Worm (Caenorhabditis elegans) whole organism, L1 larva: ENCODE results near the gene vps-33.2.

ENCODE experiments used
- C16A3.4 ChIP-seq: fragments of 150-350 bp; optimal IDR thresholded peaks from 2 replicates; lab custom pipeline; 2014; ENCODE audit warnings: missing biosample characterization, missing genetic modification characterization
- F16B12.6 ChIP-seq: fragments of 150-350 bp; optimal IDR thresholded peaks from 2 replicates; lab custom pipeline; 2014; ENCODE audit warnings: missing biosample characterization, missing genetic modification characterization
- aha-1 ChIP-seq: fragments of 150-350 bp; optimal IDR thresholded peaks from 2 replicates; lab custom pipeline; 2014; ENCODE audit warnings: missing biosample characterization, missing genetic modification characterization
- alr-1 ChIP-seq: fragments of 200-800 bp; sonication (Bioruptor generic); optimal IDR thresholded peaks from 2 replicates; lab custom pipeline; 2018; ENCODE audit warnings: borderline replicate concordance, mild to moderate bottlenecking, missing genetic modification characterization, missing compliant biosample characterization
- aly-2 ChIP-seq: fragments of 150-350 bp; optimal IDR thresholded peaks from 2 replicates; lab custom pipeline; 2014; ENCODE audit warnings: missing biosample characterization, missing genetic modification characterization
- blmp-1 ChIP-seq: fragments of 150-350 bp; optimal IDR thresholded peaks from 2 replicates; lab custom pipeline; 2014; ENCODE audit warnings: missing biosample characterization, missing genetic modification characterization
- ceh-63 ChIP-seq: fragments of 200-800 bp; sonication (Bioruptor generic); optimal IDR thresholded peaks from 2 replicates; lab custom pipeline; 2018; ENCODE audit warnings: mild to moderate bottlenecking, missing genetic modification characterization, missing compliant biosample characterization
- ceh-8 ChIP-seq: fragments of 200-800 bp; sonication (Bioruptor generic); optimal IDR thresholded peaks from 2 replicates; lab custom pipeline; 2018; ENCODE audit warnings: mild to moderate bottlenecking, missing genetic modification characterization, moderate library complexity, missing compliant biosample characterization
- ceh-82 ChIP-seq, 3 experiments: fragments of 150-350 bp in 1 of 3; sonication (generic microtip) in 2 of 3; optimal IDR thresholded peaks; 2 replicates each; lab custom pipeline; 2014 to 2017; ENCODE audit warnings: missing biosample characterization in 3 of 3, missing genetic modification characterization in 3 of 3
- ceh-88 ChIP-seq: fragments of 200-800 bp; sonication (Bioruptor generic); IDR thresholded peaks from 2 replicates; pipeline ENCODE4 v1.3.6; 2022; ENCODE audit warnings: missing genetic modification characterization, missing compliant biosample characterization
- ces-1 ChIP-seq: fragments of 150-350 bp; optimal IDR thresholded peaks from 2 replicates; lab custom pipeline; 2014; ENCODE audit warnings: missing biosample characterization, missing genetic modification reagents, missing genetic modification characterization
- dpl-1 ChIP-seq, 3 experiments: fragments of 150-350 bp in 2 of 3; sonication (generic microtip) in 1 of 3; optimal IDR thresholded peaks; 2 replicates each; lab custom pipeline; 2014 to 2017; ENCODE audit warnings: missing biosample characterization in 3 of 3, missing genetic modification characterization in 3 of 3, missing genetic modification reagents in 3 of 3
- efl-1 ChIP-seq, 4 experiments: fragments of 150-350 bp; optimal IDR thresholded peaks in 3 of 4; peaks in 1 of 4; 1 replicate in 1 of 4; 2 replicates in 3 of 4; lab custom pipeline; 2014; ENCODE audit warnings: missing biosample characterization in 2 of 4, missing genetic modification characterization in 2 of 4, missing genetic modification reagents in 2 of 4
- elt-2 ChIP-seq: sonication (generic microtip); optimal IDR thresholded peaks from 2 replicates; lab custom pipeline; 2016; ENCODE audit warnings: missing genetic modification characterization, mild to moderate bottlenecking, inconsistent platforms, missing compliant biosample characterization, missing genetic modification reagents
- elt-3 ChIP-seq, 6 experiments: fragments of 150-350 bp in 1 of 6; sonication (generic microtip); optimal IDR thresholded peaks; 2 replicates each; lab custom pipeline; 2017 to 2018; ENCODE audit warnings: missing biosample characterization in 6 of 6, missing genetic modification characterization in 6 of 6, inconsistent platforms in 1 of 6
- ets-5 ChIP-seq: fragments of 200-800 bp; sonication (Bioruptor generic); IDR thresholded peaks from 2 replicates; pipeline ENCODE4 v1.3.6; 2022; ENCODE audit warnings: missing genetic modification characterization, missing compliant biosample characterization
- fkh-10 ChIP-seq: sonication (generic microtip); optimal IDR thresholded peaks from 2 replicates; lab custom pipeline; 2017; ENCODE audit warnings: missing biosample characterization, missing genetic modification reagents, missing genetic modification characterization
- fkh-8 ChIP-seq: sonication (generic microtip); optimal IDR thresholded peaks from 2 replicates; lab custom pipeline; 2016; ENCODE audit warnings: mild to moderate bottlenecking, missing genetic modification characterization, missing compliant biosample characterization
- fos-1 ChIP-seq: fragments of 150-350 bp; optimal IDR thresholded peaks from 2 replicates; lab custom pipeline; 2014; ENCODE audit warnings: missing biosample characterization, missing genetic modification characterization
- hlh-17 ChIP-seq: fragments of 200-800 bp; sonication (Bioruptor generic); optimal IDR thresholded peaks from 2 replicates; lab custom pipeline; 2018; ENCODE audit warnings: missing genetic modification characterization, mild to moderate bottlenecking, missing compliant biosample characterization, moderate library complexity, borderline replicate concordance
- irx-1 ChIP-seq: sonication (generic microtip); optimal IDR thresholded peaks from 2 replicates; lab custom pipeline; 2016; ENCODE audit warnings: missing genetic modification characterization, missing compliant biosample characterization
- jun-1 ChIP-seq: fragments of 150-350 bp; optimal IDR thresholded peaks from 2 replicates; lab custom pipeline; 2014; ENCODE audit warnings: missing biosample characterization, missing genetic modification reagents, missing genetic modification characterization
- lin-14 ChIP-seq: fragments of 200-800 bp; sonication (Bioruptor generic); optimal IDR thresholded peaks from 2 replicates; lab custom pipeline; 2018; ENCODE audit warnings: mild to moderate bottlenecking, missing genetic modification characterization, moderate library complexity, missing compliant biosample characterization
- lin-15B ChIP-seq: fragments of 150-350 bp; sonication (generic microtip); optimal IDR thresholded peaks from 3 replicates; lab custom pipeline; 2014; ENCODE audit warnings: missing biosample characterization, missing genetic modification characterization
- lin-35 ChIP-seq, 2 experiments: fragments of 150-350 bp; optimal IDR thresholded peaks; 2 replicates each; lab custom pipeline; 2014; ENCODE audit warnings: missing biosample characterization in 2 of 2, missing genetic modification characterization in 2 of 2, missing genetic modification reagents in 2 of 2
- lin-39 ChIP-seq: fragments of 150-350 bp; optimal IDR thresholded peaks from 2 replicates; lab custom pipeline; 2014; ENCODE audit warnings: missing biosample characterization, missing genetic modification reagents, missing genetic modification characterization
- lir-3 ChIP-seq: sonication (generic microtip); optimal IDR thresholded peaks from 2 replicates; lab custom pipeline; 2016; ENCODE audit warnings: mild to moderate bottlenecking, missing genetic modification characterization, moderate library complexity, missing compliant biosample characterization; ENCODE audit not compliant: poor library complexity
- lsy-2 ChIP-seq, 2 experiments: fragments of 150-350 bp; optimal IDR thresholded peaks; 2 replicates each; lab custom pipeline; 2014; ENCODE audit warnings: missing biosample characterization in 2 of 2, missing genetic modification characterization in 2 of 2
- mdl-1 ChIP-seq, 2 experiments: fragments of 150-350 bp; optimal IDR thresholded peaks; 2 replicates each; lab custom pipeline; 2014 to 2017; ENCODE audit warnings: missing biosample characterization in 2 of 2, missing genetic modification characterization in 2 of 2, inconsistent platforms in 1 of 2
- mep-1 ChIP-seq: fragments of 150-350 bp; optimal IDR thresholded peaks from 2 replicates; lab custom pipeline; 2014; ENCODE audit warnings: missing biosample characterization, missing genetic modification characterization
- nhr-12 ChIP-seq: sonication (generic microtip); optimal IDR thresholded peaks from 2 replicates; lab custom pipeline; 2017; ENCODE audit warnings: missing biosample characterization, missing genetic modification characterization
- nhr-20 ChIP-seq: sonication (generic microtip); optimal IDR thresholded peaks from 2 replicates; lab custom pipeline; 2016; ENCODE audit warnings: mild to moderate bottlenecking, missing genetic modification characterization, missing compliant biosample characterization
- nhr-237 ChIP-seq: fragments of 150-350 bp; optimal IDR thresholded peaks from 2 replicates; lab custom pipeline; 2014; ENCODE audit warnings: missing biosample characterization, missing genetic modification characterization
- nhr-47 ChIP-seq: sonication (generic microtip); optimal IDR thresholded peaks from 2 replicates; lab custom pipeline; 2016; ENCODE audit warnings: mild to moderate bottlenecking, missing genetic modification characterization, moderate library complexity, missing compliant biosample characterization
- nhr-71 ChIP-seq: sonication (generic microtip); optimal IDR thresholded peaks from 2 replicates; lab custom pipeline; 2016; ENCODE audit warnings: mild to moderate bottlenecking, missing genetic modification characterization, moderate library complexity, missing compliant biosample characterization
- nhr-84 ChIP-seq: sonication (generic microtip); optimal IDR thresholded peaks from 2 replicates; lab custom pipeline; 2017; ENCODE audit warnings: missing biosample characterization, missing genetic modification characterization
- pax-3 ChIP-seq: fragments of 200-800 bp; sonication (Bioruptor generic); optimal IDR thresholded peaks from 2 replicates; lab custom pipeline; 2018; ENCODE audit warnings: mild to moderate bottlenecking, missing genetic modification characterization, moderate library complexity, missing compliant biosample characterization
- rnt-1 ChIP-seq: sonication (generic microtip); optimal IDR thresholded peaks from 2 replicates; lab custom pipeline; 2016; ENCODE audit warnings: mild to moderate bottlenecking, missing genetic modification characterization, moderate library complexity, missing compliant biosample characterization
- sox-4 ChIP-seq: sonication (generic microtip); optimal IDR thresholded peaks from 2 replicates; lab custom pipeline; 2016; ENCODE audit warnings: missing genetic modification characterization, missing compliant biosample characterization
- sptf-1 ChIP-seq: fragments of 150-350 bp; optimal IDR thresholded peaks from 2 replicates; lab custom pipeline; 2014; ENCODE audit warnings: missing biosample characterization, missing genetic modification characterization
- unc-62 ChIP-seq: fragments of 150-350 bp; optimal IDR thresholded peaks from 2 replicates; lab custom pipeline; 2014; ENCODE audit warnings: missing biosample characterization, missing genetic modification reagents, missing genetic modification characterization
- unc-86 ChIP-seq: sonication (generic microtip); optimal IDR thresholded peaks from 2 replicates; lab custom pipeline; 2016; ENCODE audit warnings: missing genetic modification characterization, missing compliant biosample characterization
- unc-98 ChIP-seq: fragments of 200-800 bp; sonication (Bioruptor generic); IDR thresholded peaks from 2 replicates; pipeline ENCODE4 v1.3.6; 2022; ENCODE audit warnings: missing genetic modification characterization, missing compliant biosample characterization
- zip-4 ChIP-seq: fragments of 200-800 bp; sonication (Bioruptor generic); optimal IDR thresholded peaks from 2 replicates; lab custom pipeline; 2018; ENCODE audit warnings: mild to moderate bottlenecking, missing genetic modification characterization, moderate library complexity, missing compliant biosample characterization
- ztf-11 ChIP-seq, 2 experiments: sonication (generic microtip); optimal IDR thresholded peaks; 2 replicates each; lab custom pipeline; 2016 to 2017; ENCODE audit warnings: missing genetic modification characterization in 2 of 2, missing biosample characterization in 1 of 2, missing compliant biosample characterization in 1 of 2

vps-33.2 gene

ce11 chrII:6597507-6597906 is 3.5 kb upstream of the vps-33.2 start:
- TF ChIP-seq zip-4 (no peak), mep-1 (no peak), sox-4 (no peak), ces-1 (GFP tag; lab: Kevin White, UChicago) (no peak), aly-2 (tag; lab: Kevin White, UChicago) (no peak), nhr-12 (tag; lab: Kevin White, UChicago) (no peak), ceh-88 (GFP tag; lab: Robert Waterston, UW) (no peak), ets-5 (GFP tag; lab: Robert Waterston, UW) (no peak), fkh-10 (GFP tag; lab: Kevin White, UChicago) (no peak)

- TF ChIP-seq lsy-2 (tag; optimal IDR thresholded peaks at IDR 0.05; lab: Kevin White, UChicago), result peak in 1 of 2 experiments; percentile 15
- peak; percentile 2 to 10 for TF ChIP-seq efl-1 (optimal IDR thresholded peaks at IDR 0.05; lab: Kevin White, UChicago)
- peak in 1 of 2 experiments; percentile 12 for TF ChIP-seq efl-1 (GFP tag; optimal IDR thresholded peaks at IDR 0.05 in 1 of 2; lab: Kevin White, UChicago)
- peak; percentile 1 for TF ChIP-seq fkh-8 (tag; lab: Kevin White, UChicago)
- TF ChIP-seq fos-1 (tag; lab: Kevin White, UChicago), result no peak
- TF ChIP-seq F16B12.6, result peak; percentile 4
- TF ChIP-seq nhr-84, result no peak
- TF ChIP-seq dpl-1 (GFP tag; optimal IDR thresholded peaks at IDR 0.05; lab: Kevin White, UChicago), result peak in 1 of 3 experiments; percentile 21
- TF ChIP-seq lin-14, result peak; percentile 60
- peak; percentile 2 for TF ChIP-seq lin-15B (tag; lab: Kevin White, UChicago)
- TF ChIP-seq ceh-82 (tag; optimal IDR thresholded peaks at IDR 0.05; lab: Kevin White, UChicago), result peak in 1 of 3 experiments; percentile 11
- no peak for TF ChIP-seq lir-3 (tag; lab: Kevin White, UChicago)
Observed at ce11 chrII:6598050-6598449, 3.0 kb upstream of the vps-33.2 start, which contains the start of gene dnj-8. dnj-8 (minus strand) TSS chrII:6598080.

ce11 chrII:6608626-6609025 is 7.6 kb downstream of the vps-33.2 start:
- TF ChIP-seq elt-3 (tag; optimal IDR thresholded peaks at IDR 0.05; lab: Kevin White, UChicago) (no peak), unc-62 (GFP tag; lab: Kevin White, UChicago) (no peak), lin-15B (tag; lab: Kevin White, UChicago) (no peak), alr-1 (tag; lab: Kevin White, UChicago) (no peak), jun-1 (no peak), irx-1 (no peak), unc-98 (no peak), hlh-17 (GFP tag; lab: Kevin White, UChicago) (no peak), sptf-1 (tag; lab: Kevin White, UChicago) (no peak)

ce11 chrII:6609315-6609842 is 8.4 kb downstream of the vps-33.2 start, which contains the start of gene epg-5:
epg-5 (minus strand) TSS chrII:6609365.
- TF ChIP-seq hlh-17 (GFP tag; lab: Kevin White, UChicago) (no peak), lsy-2 (tag; optimal IDR thresholded peaks at IDR 0.05; lab: Kevin White, UChicago) (peak; percentile 41 to 57), blmp-1 (tag; lab: Kevin White, UChicago) (peak; percentile 41), ceh-8 (GFP tag; lab: Kevin White, UChicago) (no peak), mdl-1 (tag; optimal IDR thresholded peaks at IDR 0.05; lab: Kevin White, UChicago) (peak in 1 of 2 experiments; percentile 75), F16B12.6 (peak; percentile 89), nhr-237 (tag; lab: Kevin White, UChicago) (no peak), nhr-47 (peak; percentile 8), lin-14 (peak; percentile 60), unc-86 (no peak), lin-35 (GFP tag; optimal IDR thresholded peaks at IDR 0.05; lab: Kevin White, UChicago) (peak; percentile 57 to 60), ztf-11 (tag; optimal IDR thresholded peaks at IDR 0.05; lab: Kevin White, UChicago) (no peak), ceh-63 (GFP tag; lab: Kevin White, UChicago) (no peak), efl-1 (optimal IDR thresholded peaks at IDR 0.05; lab: Kevin White, UChicago) (peak; percentile 42 to 54), efl-1 (GFP tag; optimal IDR thresholded peaks at IDR 0.05 in 1 of 2; lab: Kevin White, UChicago) (peak; percentile 53 to 80), rnt-1 (tag; lab: Kevin White, UChicago) (peak; percentile 31), nhr-84 (no peak), dpl-1 (GFP tag; optimal IDR thresholded peaks at IDR 0.05; lab: Kevin White, UChicago) (peak in 2 of 3 experiments; percentile 46 to 54), mep-1 (peak; percentile 65), nhr-20 (tag; lab: Kevin White, UChicago) (peak; percentile 40), C16A3.4 (tag; lab: Kevin White, UChicago) (peak; percentile 6), aha-1 (no peak), elt-2 (tag; lab: Kevin White, UChicago) (peak; percentile 11), lin-39 (tag; lab: Kevin White, UChicago) (no peak), pax-3 (tag; lab: Kevin White, UChicago) (no peak), nhr-71 (tag; lab: Kevin White, UChicago) (peak; percentile 38)
